Fruit fly (Drosophila melanogaster) Kc167 (cell line): Measurements from ENCODE around the gene CG11686.

Experiments
- Myc ChIP-seq: fragments of >200 bp; optimal IDR thresholded peaks from 2 replicates; lab custom pipeline; 2017; ENCODE audit warnings: missing external identifiers
- Sin3A ChIP-seq: fragments of >200 bp; optimal IDR thresholded peaks from 2 replicates; lab custom pipeline; 2018; ENCODE audit warnings: missing external identifiers
- h ChIP-seq: fragments of >200 bp; optimal IDR thresholded peaks from 3 replicates; lab custom pipeline; 2018; ENCODE audit warnings: missing external identifiers
- psq ChIP-seq: fragments of >200 bp; optimal IDR thresholded peaks from 2 replicates; lab custom pipeline; 2017; ENCODE audit warnings: missing external identifiers
- ttk ChIP-seq: sonication (Bioruptor generic); optimal IDR thresholded peaks from 2 replicates; lab custom pipeline; 2017; ENCODE audit warnings: missing external identifiers

DNA sequence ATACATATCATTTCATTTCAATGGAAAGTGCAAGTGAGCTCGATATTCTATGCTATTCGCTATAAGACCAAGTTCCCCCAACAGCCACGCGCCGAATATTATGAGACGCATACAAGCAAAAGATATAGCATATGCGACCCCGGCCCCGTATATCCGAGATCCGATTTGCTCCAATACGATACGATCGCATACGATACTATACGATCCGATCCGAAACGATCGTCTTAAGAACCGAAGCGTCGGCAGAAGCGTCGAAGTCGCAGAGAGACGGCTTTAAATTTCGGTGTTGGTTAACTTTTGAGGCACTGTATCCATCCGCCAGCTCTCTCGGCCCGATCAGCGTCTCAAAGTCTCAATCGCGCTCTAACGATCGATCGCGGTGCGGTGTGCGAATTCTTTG, 19.3 kb downstream of the CG11686 start, which contains the start of gene CG8630:
- no peak for TF ChIP-seq psq (lab: Kevin White, UChicago)
- TF ChIP-seq Myc (lab: Kevin White, UChicago): no peak
- TF ChIP-seq h (lab: Kevin White, UChicago): no peak
- no peak for TF ChIP-seq Sin3A (lab: Kevin White, UChicago)
- TF ChIP-seq ttk: no peak
